Worm (Caenorhabditis elegans) whole organism, L1 larva: ENCODE results near the gene K10D2.5.

Experiments
- ceh-82 ChIP-seq, 3 experiments: fragments of 150-350 bp in 1 of 3; sonication (generic microtip) in 2 of 3; optimal IDR thresholded peaks; 2 replicates each; lab custom pipeline; 2014 to 2017; ENCODE audit warnings: missing biosample characterization in 3 of 3, missing genetic modification characterization in 3 of 3
- ces-1 ChIP-seq: fragments of 150-350 bp; optimal IDR thresholded peaks from 2 replicates; lab custom pipeline; 2014; ENCODE audit warnings: missing biosample characterization, missing genetic modification reagents, missing genetic modification characterization
- lsy-2 ChIP-seq, 2 experiments: fragments of 150-350 bp; optimal IDR thresholded peaks; 2 replicates each; lab custom pipeline; 2014; ENCODE audit warnings: missing biosample characterization in 2 of 2, missing genetic modification characterization in 2 of 2
- nhr-12 ChIP-seq: sonication (generic microtip); optimal IDR thresholded peaks from 2 replicates; lab custom pipeline; 2017; ENCODE audit warnings: missing biosample characterization, missing genetic modification characterization
- nhr-237 ChIP-seq: fragments of 150-350 bp; optimal IDR thresholded peaks from 2 replicates; lab custom pipeline; 2014; ENCODE audit warnings: missing biosample characterization, missing genetic modification characterization

- TF ChIP-seq nhr-237 (no peak), nhr-12 (tag; lab: Kevin White, UChicago) (no peak), lsy-2 (tag; optimal IDR thresholded peaks at IDR 0.05; lab: Kevin White, UChicago) (no peak), ceh-82 (tag; optimal IDR thresholded peaks at IDR 0.05; lab: Kevin White, UChicago) (no peak), ces-1 (GFP tag; lab: Kevin White, UChicago) (no peak)
Observed at ce11 chrIII:5199577-5199976, 27.1 kb downstream of the K10D2.5 start, which contains the start of gene emb-8.
